Worm (Caenorhabditis elegans): ENCODE measurements around the gene K05F1.6.

The K05F1.6 gene

DNA sequence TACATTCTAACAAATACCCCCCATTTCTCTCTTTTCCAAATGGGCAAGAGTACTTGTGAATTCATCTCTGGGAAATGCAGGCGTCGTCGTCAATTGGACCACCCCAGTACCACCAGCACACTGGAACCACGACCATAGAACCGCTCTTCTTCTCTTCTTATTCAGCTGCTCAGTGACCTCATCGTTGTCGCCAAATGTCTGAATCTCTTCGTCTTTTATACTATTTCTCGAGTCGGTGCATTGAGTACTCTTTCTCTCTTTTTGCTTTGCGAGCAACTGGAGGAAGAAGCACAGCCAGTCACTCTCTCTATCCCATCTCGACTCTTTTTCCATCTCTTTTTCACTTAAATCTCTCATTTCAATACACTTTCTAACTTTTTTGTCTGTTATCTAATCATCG lies 2.5 kb upstream of the K05F1.6 start:
- TF ChIP-seq nhr-237 (tag; optimal IDR thresholded peaks at IDR 0.05) (no peak), unc-120 (tag; optimal IDR thresholded peaks at IDR 0.05; ENCODE audit: poor library complexity, severe bottlenecking) (peak; percentile 42), ces-1 (GFP tag; optimal IDR thresholded peaks at IDR 0.05) (peak; percentile 44), hlh-1 (tag; optimal IDR thresholded peaks at IDR 0.05) (peak; percentile 18)

DNA sequence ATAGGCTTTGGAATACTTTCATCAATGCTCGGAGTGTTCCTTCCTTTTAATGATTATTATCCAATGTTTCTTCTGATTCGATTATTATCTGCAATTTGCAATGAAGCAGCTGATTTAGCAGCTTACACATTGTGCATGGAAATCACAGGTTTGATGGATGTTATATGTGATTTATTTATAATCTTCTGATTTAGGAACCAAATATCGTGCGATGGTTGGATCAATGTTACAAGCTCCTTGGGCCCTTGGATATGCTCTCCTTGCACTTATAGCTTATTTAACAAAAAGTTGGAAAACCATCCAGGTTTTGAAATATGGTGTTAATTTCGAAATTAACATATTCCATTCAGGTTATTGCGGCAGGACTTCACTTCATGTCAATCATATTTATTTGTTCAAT lies 3.2 kb downstream of the K05F1.6 start:
- TF ChIP-seq mls-2 (tag; optimal IDR thresholded peaks at IDR 0.05) = no peak
- no peak for TF ChIP-seq snpc-4 (tag; optimal IDR thresholded peaks at IDR 0.05)
- TF ChIP-seq lsy-2 (tag; optimal IDR thresholded peaks at IDR 0.05) = no peak
- no peak for TF ChIP-seq ceh-39 (tag; optimal IDR thresholded peaks at IDR 0.05)
- no peak for TF ChIP-seq hlh-1 (tag; optimal IDR thresholded peaks at IDR 0.05)
- no peak for TF ChIP-seq mab-5 (tag; optimal IDR thresholded peaks at IDR 0.05)
- TF ChIP-seq sptf-1 (tag; optimal IDR thresholded peaks at IDR 0.05) = no peak
- TF ChIP-seq unc-120 (tag; optimal IDR thresholded peaks at IDR 0.05; ENCODE audit: poor library complexity, severe bottlenecking) = no peak
- TF ChIP-seq lin-13 (tag; optimal IDR thresholded peaks at IDR 0.05) = no peak
- TF ChIP-seq sem-2 (GFP tag; optimal IDR thresholded peaks at IDR 0.05) = no peak
- no peak for TF ChIP-seq mep-1 (tag; optimal IDR thresholded peaks at IDR 0.05)
- no peak for TF ChIP-seq zip-8 (tag; optimal IDR thresholded peaks at IDR 0.05)

DNA sequence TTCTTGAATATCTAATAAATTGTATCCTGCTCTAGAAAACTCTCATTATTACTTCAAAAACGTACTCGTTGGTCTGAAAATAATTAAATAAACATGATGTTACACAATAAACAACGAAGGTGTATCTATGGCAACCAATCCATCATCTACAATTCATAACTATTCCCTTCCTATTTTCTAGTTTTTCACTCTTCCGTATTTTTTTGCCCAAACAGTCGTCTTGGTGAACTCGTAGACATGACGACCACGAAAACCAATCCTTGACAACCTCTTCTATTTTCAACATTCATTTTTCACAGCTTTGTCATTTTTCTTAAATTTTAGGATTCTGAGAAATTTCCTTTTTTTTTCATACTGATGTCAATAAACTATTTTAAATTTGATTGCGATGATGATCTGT lies 6.5 kb downstream of the K05F1.6 start, which contains the start of gene K05F1.13:
Gene K05F1.13, plus strand, starts transcription at position 301 of the 400 bp plus-strand sequence.
- no peak for TF ChIP-seq nhr-237 (tag; optimal IDR thresholded peaks at IDR 0.05)
- no peak for TF ChIP-seq lsy-2 (tag; optimal IDR thresholded peaks at IDR 0.05)
- no peak for TF ChIP-seq unc-39 (tag; optimal IDR thresholded peaks at IDR 0.05)
- no peak for TF ChIP-seq bed-3 (GFP tag; optimal IDR thresholded peaks at IDR 0.05)
- TF ChIP-seq ceh-43 (GFP tag; optimal IDR thresholded peaks at IDR 0.05) = no peak
- TF ChIP-seq snpc-4 (tag; optimal IDR thresholded peaks at IDR 0.05) = no peak
- no peak for TF ChIP-seq blmp-1 (tag; optimal IDR thresholded peaks at IDR 0.05)
- TF ChIP-seq flh-1 (GFP tag; optimal IDR thresholded peaks at IDR 0.05) = no peak

DNA sequence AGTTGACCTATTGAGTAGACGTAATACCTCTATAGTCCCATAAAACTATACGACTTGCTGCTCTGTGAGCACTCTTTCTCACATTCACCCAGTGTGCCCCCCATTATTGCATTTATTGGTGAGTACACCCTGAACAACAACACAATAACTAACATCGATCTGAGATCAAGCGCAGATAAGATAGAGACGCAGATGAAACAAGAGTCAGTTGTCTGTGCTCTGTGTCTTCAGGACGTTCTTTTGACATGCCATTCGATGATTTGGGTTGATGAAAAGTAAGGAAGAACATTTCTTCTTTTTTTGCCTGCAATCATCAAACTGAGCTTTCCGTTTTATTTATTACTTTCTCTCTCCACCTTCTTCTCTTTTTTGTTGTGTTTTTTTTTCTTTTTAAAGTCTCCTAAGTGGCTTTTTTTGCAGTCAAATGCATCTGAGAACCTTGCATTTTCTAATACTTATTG lies 8.0 kb downstream of the K05F1.6 start, which contains the start of gene lect-2:
Gene lect-2, plus strand, starts transcription at position 411 of the 461 bp plus-strand sequence.
- no peak for TF ChIP-seq nhr-28 (tag; optimal IDR thresholded peaks at IDR 0.05)
- no peak for TF ChIP-seq flh-1 (GFP tag; optimal IDR thresholded peaks at IDR 0.05)
- TF ChIP-seq hlh-1 (tag; optimal IDR thresholded peaks at IDR 0.05) = peak; percentile 94
- peak; percentile 28 for TF ChIP-seq unc-62 (GFP tag; optimal IDR thresholded peaks at IDR 0.05)
- TF ChIP-seq nhr-76 (tag; optimal IDR thresholded peaks at IDR 0.05) = no peak
- TF ChIP-seq mep-1 (tag; optimal IDR thresholded peaks at IDR 0.05) = no peak
- peak; percentile 84 for TF ChIP-seq elt-1 (tag; optimal IDR thresholded peaks at IDR 0.05; ENCODE audit: borderline replicate concordance, insufficient read depth)
- peak; percentile 35 for TF ChIP-seq nhr-2 (tag; optimal IDR thresholded peaks at IDR 0.05)
- no peak for TF ChIP-seq pha-4 (tag; optimal IDR thresholded peaks at IDR 0.05)
- TF ChIP-seq lin-32 (GFP tag; optimal IDR thresholded peaks at IDR 0.05) = no peak
- peak; percentile 6 for TF ChIP-seq unc-120 (tag; optimal IDR thresholded peaks at IDR 0.05; ENCODE audit: poor library complexity, severe bottlenecking)

DNA sequence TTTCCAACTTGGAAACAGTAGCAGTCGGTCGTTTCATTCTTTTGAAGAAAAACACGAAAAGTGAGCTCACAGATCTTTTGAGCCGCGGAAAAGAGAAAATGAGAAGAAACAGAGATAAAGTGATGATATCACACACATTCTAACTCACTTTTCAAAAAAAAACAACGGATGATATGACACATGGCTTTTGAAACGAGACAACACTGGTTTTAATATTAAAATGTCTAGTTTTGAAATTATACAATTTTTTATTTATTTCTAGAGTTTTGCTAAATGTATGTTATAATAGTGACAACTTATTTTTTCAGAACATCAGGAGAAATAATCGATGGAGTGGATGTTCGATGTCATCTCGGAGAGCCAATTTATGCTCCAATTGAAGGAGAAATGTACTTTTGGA lies 10.2 kb downstream of the K05F1.6 start, which contains the start of gene K05F1.14:
Gene K05F1.14, minus strand, starts transcription at position 101 of the 400 bp plus-strand sequence.
- TF ChIP-seq lsy-2 (tag; optimal IDR thresholded peaks at IDR 0.05) = no peak
- no peak for TF ChIP-seq zip-8 (tag; optimal IDR thresholded peaks at IDR 0.05)
- no peak for TF ChIP-seq flh-1 (GFP tag; optimal IDR thresholded peaks at IDR 0.05)
- no peak for TF ChIP-seq unc-62 (GFP tag; optimal IDR thresholded peaks at IDR 0.05)
- no peak for TF ChIP-seq nhr-237 (tag; optimal IDR thresholded peaks at IDR 0.05)
- TF ChIP-seq ham-2 (GFP tag; optimal IDR thresholded peaks at IDR 0.05) = no peak
- TF ChIP-seq M03D4.4 (tag; optimal IDR thresholded peaks at IDR 0.05) = no peak

DNA sequence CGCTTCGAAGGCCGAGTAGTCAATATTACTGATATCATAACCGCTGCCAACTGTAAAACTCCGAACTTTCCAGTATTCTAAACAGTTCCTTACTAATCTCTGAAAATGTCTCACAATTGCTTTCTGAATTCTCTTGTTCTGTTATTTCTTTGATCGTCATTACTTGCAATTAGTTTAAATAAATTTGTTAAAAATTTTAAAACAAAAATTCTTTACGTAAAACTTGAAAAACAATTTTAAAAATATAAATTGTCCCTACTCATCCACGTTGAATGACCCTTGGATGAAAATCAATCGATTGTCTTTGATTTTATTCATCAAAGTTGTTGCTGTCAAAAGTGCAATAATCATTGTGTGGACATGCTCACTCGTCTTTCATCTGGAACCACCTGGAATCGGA lies 11.9 kb downstream of the K05F1.6 start, which contains the start of gene acdh-8:
Gene acdh-8, plus strand, starts transcription at position 301 of the 400 bp plus-strand sequence.
- no peak for TF ChIP-seq elt-1 (tag; optimal IDR thresholded peaks at IDR 0.05; ENCODE audit: borderline replicate concordance, insufficient read depth)
- TF ChIP-seq unc-39 (tag; optimal IDR thresholded peaks at IDR 0.05) = no peak
- no peak for TF ChIP-seq hlh-1 (tag; optimal IDR thresholded peaks at IDR 0.05)
- TF ChIP-seq ces-1 (GFP tag; optimal IDR thresholded peaks at IDR 0.05) = no peak
- no peak for TF ChIP-seq mls-2 (tag; optimal IDR thresholded peaks at IDR 0.05)
- no peak for TF ChIP-seq tbx-8 (GFP tag; optimal IDR thresholded peaks at IDR 0.05)
- TF ChIP-seq ceh-83 (GFP tag; optimal IDR thresholded peaks at IDR 0.05) = no peak
